Worm (Caenorhabditis elegans): ENCODE data around the gene F42G4.7.
A peak's percentile ranks its signal among the peaks of the same experiment; 100 is the strongest.

Gene F42G4.7

DNA sequence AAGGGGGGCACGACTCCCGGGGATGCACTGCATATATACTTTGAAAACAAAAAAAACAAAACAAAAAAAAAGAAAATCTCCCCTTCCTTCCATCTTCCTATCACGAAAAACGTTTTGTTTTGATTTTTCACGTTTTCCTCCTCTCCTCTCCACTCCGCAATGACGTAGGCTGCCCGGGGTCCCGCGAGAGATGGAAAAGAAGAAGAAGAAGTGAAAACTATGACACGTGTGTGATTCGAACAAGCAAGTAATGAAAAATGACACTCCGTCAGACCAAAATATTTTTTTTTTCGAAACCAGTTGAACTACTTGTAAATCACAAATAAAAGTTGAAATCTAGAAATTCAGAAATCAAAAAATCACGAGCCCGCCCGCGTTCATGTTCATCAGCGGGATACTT is 18.2 kb upstream of the F42G4.7 start (continued):
- peak; percentile 3 for TF ChIP-seq rbr-2 (tag; optimal IDR thresholded peaks at IDR 0.05)
- TF ChIP-seq dmd-8 (GFP tag; IDR thresholded peaks at IDR 0.05): no peak
- peak; percentile 38 for TF ChIP-seq hlh-11 (tag; optimal IDR thresholded peaks at IDR 0.05)
- TF ChIP-seq lin-13 (GFP tag; optimal IDR thresholded peaks at IDR 0.05): no peak
- TF ChIP-seq snpc-4 (tag; optimal IDR thresholded peaks at IDR 0.05): no peak
- TF ChIP-seq ceh-62 (tag; optimal IDR thresholded peaks at IDR 0.05): no peak
- no peak for TF ChIP-seq ZK337.2 (GFP tag; IDR thresholded peaks at IDR 0.05)
- no peak for TF ChIP-seq zag-1 (tag; optimal IDR thresholded peaks at IDR 0.05)
- TF ChIP-seq Y5F2A.4 (GFP tag; optimal IDR thresholded peaks at IDR 0.05): no peak
- TF ChIP-seq ceh-82 (tag; optimal IDR thresholded peaks at IDR 0.05): no peak
- peak in 1 of 2 experiments; percentile 74 for TF ChIP-seq unc-62 (GFP tag; optimal IDR thresholded peaks at IDR 0.05 in 1 of 2)
- no peak for TF ChIP-seq unc-62 (tag; optimal IDR thresholded peaks at IDR 0.05)
- TF ChIP-seq mdl-1 (tag; optimal IDR thresholded peaks at IDR 0.05): peak in 1 of 2 experiments; percentile 73
- no peak for TF ChIP-seq dmd-6 (GFP tag; IDR thresholded peaks at IDR 0.05)
- TF ChIP-seq hmg-1.1 (GFP tag; IDR thresholded peaks at IDR 0.05): no peak
- TF ChIP-seq nhr-76 (tag; optimal IDR thresholded peaks at IDR 0.05): no peak
- no peak for TF ChIP-seq attf-4 (tag; optimal IDR thresholded peaks at IDR 0.05)
- TF ChIP-seq nhr-48 (tag; optimal IDR thresholded peaks at IDR 0.05): no peak
- no peak for TF ChIP-seq lin-15B (tag; optimal IDR thresholded peaks at IDR 0.05)
- TF ChIP-seq D1046.2 (GFP tag; IDR thresholded peaks at IDR 0.05): no peak
- no peak for TF ChIP-seq duxl-1 (tag; optimal IDR thresholded peaks at IDR 0.05; ENCODE audit: poor library complexity)
- TF ChIP-seq Y105C5A.15 (GFP tag; IDR thresholded peaks at IDR 0.05): no peak
- no peak for TF ChIP-seq zfp-2 (tag; optimal IDR thresholded peaks at IDR 0.05)
- TF ChIP-seq ces-1 (GFP tag; optimal IDR thresholded peaks at IDR 0.05): no peak
- TF ChIP-seq spr-1 (tag; optimal IDR thresholded peaks at IDR 0.05): no peak
- TF ChIP-seq lsy-2 (tag; optimal IDR thresholded peaks at IDR 0.05): no peak
- TF ChIP-seq T20F7.1 (GFP tag; optimal IDR thresholded peaks at IDR 0.05): no peak
- no peak for TF ChIP-seq egl-27 (tag; optimal IDR thresholded peaks at IDR 0.05)
- TF ChIP-seq unc-39 (tag; optimal IDR thresholded peaks at IDR 0.05): no peak
- TF ChIP-seq ztf-11 (tag; optimal IDR thresholded peaks at IDR 0.05): no peak
- TF ChIP-seq nhr-25 (tag; optimal IDR thresholded peaks at IDR 0.05; ENCODE audit: borderline replicate concordance, insufficient read depth): no peak
- TF ChIP-seq lin-38 (GFP tag; IDR thresholded peaks at IDR 0.05): no peak
- no peak for TF ChIP-seq dmd-9 (GFP tag; IDR thresholded peaks at IDR 0.05)
- TF ChIP-seq lir-3 (tag; optimal IDR thresholded peaks at IDR 0.05): no peak
- peak; percentile 30; the same call in 1 of the 2 replicates for TF ChIP-seq ceh-20 (GFP tag; IDR thresholded peaks at IDR 0.05)
- no peak for TF ChIP-seq mep-1 (tag; optimal IDR thresholded peaks at IDR 0.05)
- no peak for TF ChIP-seq pqm-1 (tag; optimal IDR thresholded peaks at IDR 0.05)
- TF ChIP-seq php-3 (GFP tag; IDR thresholded peaks at IDR 0.05): no peak
- no peak for TF ChIP-seq tra-1 (GFP tag; IDR thresholded peaks at IDR 0.05)
- no peak for TF ChIP-seq F44E2.7 (GFP tag; IDR thresholded peaks at IDR 0.05)
- peak in 1 of 2 experiments; percentile 71 for TF ChIP-seq hif-1 (tag; optimal IDR thresholded peaks at IDR 0.05)
- TF ChIP-seq pha-4 (GFP tag; IDR thresholded peaks at IDR 0.05): no peak
- no peak for TF ChIP-seq pha-4 (tag; optimal IDR thresholded peaks at IDR 0.05)
- TF ChIP-seq mxl-2 (GFP tag; conservative IDR thresholded peaks at IDR 0.05): no peak
- no peak for TF ChIP-seq T26A8.4 (GFP tag; IDR thresholded peaks at IDR 0.05)
- TF ChIP-seq dpl-1 (GFP tag; optimal IDR thresholded peaks at IDR 0.05): no peak
